Worm (Caenorhabditis elegans) whole organism, L2 larva: ENCODE measurements around the gene C14E2.5.

Experiments used
- C34F6.9 ChIP-seq: fragments of 150-350 bp; optimal IDR thresholded peaks from 2 replicates; lab custom pipeline; 2014; ENCODE audit warnings: missing biosample characterization, missing genetic modification characterization
- F13H6.1 ChIP-seq: sonication (generic microtip); optimal IDR thresholded peaks from 2 replicates; lab custom pipeline; 2016; ENCODE audit warnings: missing genetic modification characterization, missing compliant biosample characterization
- R02D3.7 ChIP-seq: fragments of 150-350 bp; optimal IDR thresholded peaks from 2 replicates; lab custom pipeline; 2014; ENCODE audit warnings: missing biosample characterization, missing genetic modification characterization
- Y55F3AM.14 ChIP-seq: fragments of 200-800 bp; sonication (Bioruptor generic); optimal IDR thresholded peaks from 2 replicates; lab custom pipeline; 2018; ENCODE audit warnings: mild to moderate bottlenecking, missing genetic modification characterization, missing compliant biosample characterization
- alr-1 ChIP-seq: fragments of 150-350 bp; optimal IDR thresholded peaks from 2 replicates; lab custom pipeline; 2014; ENCODE audit warnings: missing biosample characterization, missing genetic modification characterization
- aly-2 ChIP-seq: fragments of 150-350 bp; optimal IDR thresholded peaks from 2 replicates; lab custom pipeline; 2014; ENCODE audit warnings: missing biosample characterization, missing genetic modification characterization
- ama-1 ChIP-seq: fragments of 150-350 bp; optimal IDR thresholded peaks from 2 replicates; lab custom pipeline; 2018; ENCODE audit warnings: inconsistent platforms
- blmp-1 ChIP-seq: sonication (generic microtip); optimal IDR thresholded peaks from 2 replicates; lab custom pipeline; 2017; ENCODE audit warnings: missing genetic modification characterization, mild to moderate bottlenecking, missing compliant biosample characterization, antibody characterized with exemption, moderate library complexity; ENCODE audit not compliant: insufficient read depth
- ceh-16 ChIP-seq: fragments of 150-350 bp; optimal IDR thresholded peaks from 2 replicates; lab custom pipeline; 2014; ENCODE audit warnings: missing biosample characterization, missing genetic modification characterization
- dmd-4 ChIP-seq: sonication (generic microtip); optimal IDR thresholded peaks from 2 replicates; lab custom pipeline; 2017; ENCODE audit warnings: missing biosample characterization, missing genetic modification characterization
- egl-27 ChIP-seq: sonication (generic microtip); optimal IDR thresholded peaks from 3 replicates; lab custom pipeline; 2017; ENCODE audit warnings: missing biosample characterization, missing genetic modification reagents, missing genetic modification characterization
- elt-1 ChIP-seq: fragments of 150-350 bp; optimal IDR thresholded peaks from 2 replicates; lab custom pipeline; 2014; ENCODE audit warnings: missing biosample characterization, missing genetic modification characterization
- elt-3 ChIP-seq: sonication (generic microtip); optimal IDR thresholded peaks from 2 replicates; lab custom pipeline; 2017; ENCODE audit warnings: missing biosample characterization, missing genetic modification characterization
- gmeb-1 ChIP-seq: fragments of 150-350 bp; optimal IDR thresholded peaks from 2 replicates; lab custom pipeline; 2014; ENCODE audit warnings: missing biosample characterization, missing genetic modification characterization
- lin-11 ChIP-seq: fragments of 150-350 bp; sonication (generic microtip); optimal IDR thresholded peaks from 2 replicates; lab custom pipeline; 2014; ENCODE audit warnings: missing biosample characterization, missing genetic modification characterization, inconsistent platforms, mixed read lengths
- mab-5 ChIP-seq: fragments of 150-350 bp; optimal IDR thresholded peaks from 2 replicates; lab custom pipeline; 2014; ENCODE audit warnings: missing biosample characterization, missing genetic modification characterization
- mbf-1 ChIP-seq: sonication (generic microtip); optimal IDR thresholded peaks from 2 replicates; lab custom pipeline; 2017; ENCODE audit warnings: missing biosample characterization, missing genetic modification characterization
- mdl-1 ChIP-seq, 2 experiments: fragments of 150-350 bp in 1 of 2; sonication (generic microtip) in 1 of 2; optimal IDR thresholded peaks; 2 replicates each; lab custom pipeline; 2017; ENCODE audit warnings: missing biosample characterization in 2 of 2, missing genetic modification characterization in 2 of 2
- nhr-10 ChIP-seq: sonication (generic microtip); optimal IDR thresholded peaks from 2 replicates; lab custom pipeline; 2017; ENCODE audit warnings: missing biosample characterization, missing genetic modification characterization
- nhr-11 ChIP-seq: fragments of 150-350 bp; optimal IDR thresholded peaks from 2 replicates; lab custom pipeline; 2014; ENCODE audit warnings: missing biosample characterization, missing genetic modification characterization
- nhr-129 ChIP-seq: fragments of 150-350 bp; optimal IDR thresholded peaks from 2 replicates; lab custom pipeline; 2014; ENCODE audit warnings: missing biosample characterization, missing genetic modification characterization
- nhr-21 ChIP-seq: fragments of 150-350 bp; optimal IDR thresholded peaks from 2 replicates; lab custom pipeline; 2014; ENCODE audit warnings: missing biosample characterization, missing genetic modification characterization
- nhr-23 ChIP-seq: fragments of 150-350 bp; optimal IDR thresholded peaks from 2 replicates; lab custom pipeline; 2014; ENCODE audit warnings: missing biosample characterization, missing genetic modification reagents, missing genetic modification characterization
- nhr-237 ChIP-seq: fragments of 150-350 bp; optimal IDR thresholded peaks from 2 replicates; lab custom pipeline; 2014; ENCODE audit warnings: missing biosample characterization, missing genetic modification characterization
- nhr-25 ChIP-seq: fragments of 150-350 bp; sonication (generic microtip); optimal IDR thresholded peaks from 3 replicates; lab custom pipeline; 2014; ENCODE audit warnings: missing biosample characterization, missing genetic modification characterization
- nhr-6 ChIP-seq: fragments of 150-350 bp; optimal IDR thresholded peaks from 2 replicates; lab custom pipeline; 2014; ENCODE audit warnings: missing biosample characterization, missing genetic modification characterization
- nhr-77 ChIP-seq: fragments of 150-350 bp; optimal IDR thresholded peaks from 2 replicates; lab custom pipeline; 2014; ENCODE audit warnings: missing biosample characterization, missing genetic modification characterization
- peb-1 ChIP-seq: fragments of 150-350 bp; optimal IDR thresholded peaks from 2 replicates; lab custom pipeline; 2014; ENCODE audit warnings: missing biosample characterization, missing genetic modification characterization
- sem-4 ChIP-seq: fragments of 150-350 bp; optimal IDR thresholded peaks from 2 replicates; lab custom pipeline; 2014; ENCODE audit warnings: missing biosample characterization, missing genetic modification reagents, missing genetic modification characterization
- skn-1 ChIP-seq: sonication (generic microtip); optimal IDR thresholded peaks from 2 replicates; lab custom pipeline; 2017; ENCODE audit warnings: missing biosample characterization, missing genetic modification characterization
- sma-3 ChIP-seq: sonication (generic microtip); optimal IDR thresholded peaks from 2 replicates; lab custom pipeline; 2016; ENCODE audit warnings: missing genetic modification reagents, missing genetic modification characterization, missing compliant biosample characterization
- sma-9 ChIP-seq, 2 experiments: fragments of 150-350 bp in 1 of 2; sonication (generic microtip) in 1 of 2; optimal IDR thresholded peaks; 2 replicates each; lab custom pipeline; 2014 to 2016; ENCODE audit warnings: missing genetic modification characterization in 2 of 2, mild to moderate bottlenecking in 1 of 2, missing biosample characterization in 1 of 2, missing compliant biosample characterization in 1 of 2, missing genetic modification reagents in 1 of 2, moderate library complexity in 1 of 2
- snpc-4 ChIP-seq: fragments of 150-350 bp; optimal IDR thresholded peaks from 2 replicates; lab custom pipeline; 2014; ENCODE audit warnings: missing biosample characterization, missing genetic modification characterization
- unc-55 ChIP-seq: fragments of 150-350 bp; sonication (generic microtip); optimal IDR thresholded peaks from 3 replicates; lab custom pipeline; 2014; ENCODE audit warnings: missing biosample characterization, missing genetic modification reagents, missing genetic modification characterization
- zag-1 ChIP-seq: fragments of 150-350 bp; optimal IDR thresholded peaks from 2 replicates; lab custom pipeline; 2014; ENCODE audit warnings: missing biosample characterization, missing genetic modification characterization
- ztf-1 ChIP-seq: fragments of 200-800 bp; sonication (Bioruptor generic); conservative IDR thresholded peaks from 2 replicates; pipeline ENCODE4 v1.3.6; 2022; ENCODE audit warnings: missing genetic modification characterization, missing compliant biosample characterization
- ztf-11 ChIP-seq: sonication (generic microtip); optimal IDR thresholded peaks from 2 replicates; lab custom pipeline; 2017; ENCODE audit warnings: missing biosample characterization, missing genetic modification characterization
- ztf-4 ChIP-seq: fragments of 150-350 bp; optimal IDR thresholded peaks from 2 replicates; lab custom pipeline; 2014; ENCODE audit warnings: missing biosample characterization, missing genetic modification characterization

Gene C14E2.5

DNA sequence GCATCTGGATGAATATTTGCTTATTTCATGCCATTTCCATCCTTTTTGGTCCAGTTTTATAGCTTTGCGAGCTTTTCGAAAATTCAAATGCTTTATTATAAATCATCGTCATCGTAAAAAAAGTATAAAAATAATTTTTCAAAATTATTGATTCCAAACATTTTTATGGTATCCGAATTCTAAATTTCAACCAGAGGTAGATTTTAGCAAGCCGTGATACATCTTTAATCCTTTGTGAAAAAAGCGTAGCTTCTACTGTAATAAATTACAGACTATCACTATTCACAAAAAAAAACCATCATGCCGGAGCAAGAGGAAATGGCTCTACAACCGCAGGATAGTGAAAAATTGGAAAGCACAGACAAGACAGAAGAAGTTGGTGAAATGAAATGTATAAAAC, 1.0 kb upstream of the C14E2.5 start, which contains the start of gene C14E2.1:
Gene C14E2.1 (plus strand): TSS at position 301 of the 400 bp plus-strand sequence.
- TF ChIP-seq dmd-4 (tag; lab: Kevin White, UChicago) (no peak), ama-1 (lab: Kevin White, UChicago) (no peak), ztf-11 (tag; lab: Kevin White, UChicago) (no peak), blmp-1 (tag; lab: Kevin White, UChicago) (no peak), elt-3 (tag; lab: Kevin White, UChicago) (no peak), ztf-1 (no peak), zag-1 (no peak)
- TF ChIP-seq, all 48 proteins: peak for 0

DNA sequence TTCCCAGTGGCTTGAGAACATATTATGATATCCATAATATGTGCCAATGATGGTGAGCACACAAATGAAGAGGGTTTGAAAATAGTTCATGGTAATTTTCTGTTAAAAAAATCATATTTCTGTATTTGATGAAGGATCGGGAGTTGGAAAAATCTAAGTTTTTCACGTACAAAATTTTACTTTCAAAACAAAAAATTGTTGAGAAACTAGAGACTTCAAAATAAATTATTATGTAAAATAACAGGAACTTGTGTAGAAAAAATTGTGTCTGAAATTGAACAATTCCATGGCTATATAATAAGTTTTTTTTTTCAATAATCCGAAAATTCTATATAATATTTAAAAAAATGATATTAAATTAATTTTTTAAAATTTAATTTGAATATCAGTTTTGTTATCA, 3.9 kb downstream of the C14E2.5 start, which contains the start of gene C14E2.4:
Gene C14E2.4 (minus strand): TSS at position 101 of the 400 bp plus-strand sequence.
- no peak for TF ChIP-seq C34F6.9 (tag; lab: Kevin White, UChicago)
- TF ChIP-seq mdl-1 (tag; optimal IDR thresholded peaks at IDR 0.05; lab: Kevin White, UChicago) = no peak
- no peak for TF ChIP-seq blmp-1 (tag; lab: Kevin White, UChicago)
- no peak for TF ChIP-seq alr-1 (tag; lab: Kevin White, UChicago)
- no peak for TF ChIP-seq elt-3 (tag; lab: Kevin White, UChicago)
- no peak for TF ChIP-seq dmd-4 (tag; lab: Kevin White, UChicago)
- no peak for TF ChIP-seq nhr-21 (tag; lab: Kevin White, UChicago)
- no peak for TF ChIP-seq peb-1 (tag; lab: Kevin White, UChicago)
- no peak for TF ChIP-seq sem-4 (tag; lab: Kevin White, UChicago)
- no peak for TF ChIP-seq ztf-11 (tag; lab: Kevin White, UChicago)
- TF ChIP-seq nhr-129 (tag; lab: Kevin White, UChicago) = no peak
- no peak for TF ChIP-seq ceh-16
- TF ChIP-seq nhr-11 (tag; lab: Kevin White, UChicago) = no peak
- TF ChIP-seq mbf-1 (tag; lab: Kevin White, UChicago) = no peak

- TF ChIP-seq nhr-23 (no peak), sma-9 (GFP tag; optimal IDR thresholded peaks at IDR 0.05; lab: Kevin White, UChicago) (no peak), sma-9 (tag; optimal IDR thresholded peaks at IDR 0.05; lab: Kevin White, UChicago) (no peak), ztf-4 (tag; lab: Kevin White, UChicago) (no peak), nhr-11 (tag; lab: Kevin White, UChicago) (no peak), ama-1 (lab: Kevin White, UChicago) (no peak), sem-4 (tag; lab: Kevin White, UChicago) (no peak), nhr-6 (tag; lab: Kevin White, UChicago) (no peak)
Measured at ce11 chrX:1816106-1816505, 9.0 kb downstream of the C14E2.5 start, which contains the start of gene C14E2.7. Gene C14E2.7 (plus strand): TSS chrX:1816406.

DNA sequence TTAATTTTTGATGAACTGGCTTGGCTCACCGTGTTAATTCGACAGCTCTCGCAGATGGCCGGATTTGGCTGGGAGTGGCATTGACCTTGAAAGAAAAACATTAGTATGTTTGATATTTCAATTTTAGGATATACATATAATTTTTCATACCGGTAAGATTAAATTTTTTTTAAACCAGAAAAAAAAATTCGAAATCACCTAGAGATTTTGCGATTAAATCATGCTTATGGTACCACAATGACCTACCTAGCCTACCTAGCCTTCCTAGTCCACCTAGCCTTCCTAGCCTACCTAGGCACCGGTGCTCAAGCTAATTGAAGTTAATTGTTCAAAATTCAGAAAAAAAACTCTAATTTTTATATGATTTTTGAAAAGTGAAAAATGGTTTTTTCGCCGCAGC, 13.7 kb downstream of the C14E2.5 start, which contains the start of gene C14E2.3:
Gene C14E2.3 (minus strand): TSS at position 101 of the 400 bp plus-strand sequence.
- TF ChIP-seq ztf-4 (tag; lab: Kevin White, UChicago) (no peak), nhr-25 (no peak), aly-2 (tag; lab: Kevin White, UChicago) (no peak), nhr-237 (tag; lab: Kevin White, UChicago) (no peak), nhr-23 (no peak), Y55F3AM.14 (GFP tag; lab: Kevin White, UChicago) (no peak), blmp-1 (tag; lab: Kevin White, UChicago) (no peak), unc-55 (no peak), snpc-4 (tag; lab: Kevin White, UChicago) (no peak), sma-3 (GFP tag; lab: Kevin White, UChicago) (no peak), elt-1 (tag; lab: Kevin White, UChicago) (no peak), ama-1 (lab: Kevin White, UChicago) (no peak), nhr-10 (tag; lab: Kevin White, UChicago) (no peak), nhr-11 (tag; lab: Kevin White, UChicago) (no peak), nhr-77 (tag; lab: Kevin White, UChicago) (no peak), F13H6.1 (tag; lab: Kevin White, UChicago) (no peak), peb-1 (tag; lab: Kevin White, UChicago) (no peak), nhr-6 (tag; lab: Kevin White, UChicago) (no peak)

- TF ChIP-seq gmeb-1 (tag; lab: Kevin White, UChicago) (no peak), snpc-4 (tag; lab: Kevin White, UChicago) (no peak), mab-5 (tag; lab: Kevin White, UChicago) (no peak), nhr-237 (tag; lab: Kevin White, UChicago) (no peak), ceh-16 (no peak), ztf-11 (tag; lab: Kevin White, UChicago) (no peak), egl-27 (tag; lab: Kevin White, UChicago) (no peak), blmp-1 (tag; lab: Kevin White, UChicago) (no peak), ztf-1 (no peak), lin-11 (tag; lab: Kevin White, UChicago) (no peak), F13H6.1 (tag; lab: Kevin White, UChicago) (no peak), nhr-11 (tag; lab: Kevin White, UChicago) (no peak), nhr-25 (no peak), alr-1 (tag; lab: Kevin White, UChicago) (no peak), skn-1 (tag; lab: Kevin White, UChicago) (no peak), peb-1 (tag; lab: Kevin White, UChicago) (no peak), mbf-1 (tag; lab: Kevin White, UChicago) (no peak), R02D3.7 (tag; lab: Kevin White, UChicago) (no peak), C34F6.9 (tag; lab: Kevin White, UChicago) (no peak)
Measured at ce11 chrX:1800980-1801506, 24.1 kb downstream of the C14E2.5 start, which contains the start of gene C14E2.11. Gene C14E2.11 (plus strand): TSS chrX:1801456.
